Fruit fly (Drosophila melanogaster): ENCODE data around the gene Nelf-A.

Gene Nelf-A

dm6 chr3R:21204500-21205167 is 18.9 kb upstream of the Nelf-A start (continued):
- TF ChIP-seq CG1233 (GFP tag; optimal IDR thresholded peaks at IDR 0.05), result peak; percentile 70
- TF ChIP-seq Dp (GFP tag; optimal IDR thresholded peaks at IDR 0.05), result no peak
- TF ChIP-seq Rfx (GFP tag; IDR thresholded peaks at IDR 0.05), result peak; percentile 39; the same call in 1 of the 2 replicates
- no peak for TF ChIP-seq fru (optimal IDR thresholded peaks at IDR 0.05)
- no peak for TF ChIP-seq dan (GFP tag; IDR thresholded peaks at IDR 0.05)
- peak; percentile 70 for TF ChIP-seq CG12236 (GFP tag; optimal IDR thresholded peaks at IDR 0.05)
- TF ChIP-seq CG9609 (GFP tag; optimal IDR thresholded peaks at IDR 0.05), result peak; percentile 77
- TF ChIP-seq her (GFP tag; optimal IDR thresholded peaks at IDR 0.05), result peak; percentile 80
- TF ChIP-seq CG12155 (GFP tag; optimal IDR thresholded peaks at IDR 0.05), result peak; percentile 53
- TF ChIP-seq cato (GFP tag; optimal IDR thresholded peaks at IDR 0.05; ENCODE audit: borderline replicate concordance), result peak; percentile 85
- TF ChIP-seq abd-A (tag; optimal IDR thresholded peaks at IDR 0.05), result no peak
- TF ChIP-seq Drgx (GFP tag; IDR thresholded peaks at IDR 0.05), result peak; percentile 93
- TF ChIP-seq zfh2 (GFP tag; optimal IDR thresholded peaks at IDR 0.05), result peak; percentile 5
- TF ChIP-seq CG17385 (GFP tag; optimal IDR thresholded peaks at IDR 0.05), result peak; percentile 10
- peak; percentile 21 for TF ChIP-seq CG6683 (GFP tag; optimal IDR thresholded peaks at IDR 0.05)
- peak; percentile 53; the same call in 2 of the 3 replicates for TF ChIP-seq B-H1 (GFP tag; IDR thresholded peaks at IDR 0.05)
- no peak for TF ChIP-seq Elba2 (GFP tag; optimal IDR thresholded peaks at IDR 0.05)
- peak; percentile 70 for TF ChIP-seq vvl (GFP tag; IDR thresholded peaks at IDR 0.05)
- peak; percentile 83 for TF ChIP-seq CG4424 (GFP tag; optimal IDR thresholded peaks at IDR 0.05)
- TF ChIP-seq inv (GFP tag; IDR thresholded peaks at IDR 0.05; ENCODE audit: partially characterized antibody), result no peak
- TF ChIP-seq bbx (GFP tag; IDR thresholded peaks at IDR 0.05; ENCODE audit: partially characterized antibody), result peak; percentile 54; the same call in 1 of the 2 replicates
- peak; percentile 72 for TF ChIP-seq CG30431 (GFP tag; optimal IDR thresholded peaks at IDR 0.05)
- TF ChIP-seq CG3838 (GFP tag; optimal IDR thresholded peaks at IDR 0.05), result no peak
- TF ChIP-seq CG9932 (GFP tag; IDR thresholded peaks at IDR 0.05), result 0 out of 2 replicates have a peak, but pooled peaks have one; percentile 16
- no peak for TF ChIP-seq exex (tag; optimal IDR thresholded peaks at IDR 0.05)
- peak; percentile 86 for TF ChIP-seq oc (tag; optimal IDR thresholded peaks at IDR 0.05)
- TF ChIP-seq fd102C (GFP tag; optimal IDR thresholded peaks at IDR 0.05), result no peak
- TF ChIP-seq Hmx (GFP tag; optimal IDR thresholded peaks at IDR 0.05), result peak; percentile 24
- peak; percentile 92 for TF ChIP-seq fd96Cb (tag; optimal IDR thresholded peaks at IDR 0.05)
- peak; percentile 83 for TF ChIP-seq CG9437 (GFP tag; optimal IDR thresholded peaks at IDR 0.05)
- TF ChIP-seq Gug (GFP tag; IDR thresholded peaks at IDR 0.05), result peak; percentile 73; the same call in 3 of the 4 replicates
- peak; percentile 83 for TF ChIP-seq croc (GFP tag; conservative IDR thresholded peaks at IDR 0.05)
- TF ChIP-seq CG16863 (GFP tag; optimal IDR thresholded peaks at IDR 0.05), result peak; percentile 87
- TF ChIP-seq phol (tag; optimal IDR thresholded peaks at IDR 0.05), result peak; percentile 93
- peak; percentile 70 for TF ChIP-seq CG8281 (tag; optimal IDR thresholded peaks at IDR 0.05)
- TF ChIP-seq sima (GFP tag; optimal IDR thresholded peaks at IDR 0.05), result peak; percentile 72
- TF ChIP-seq HLH4C (GFP tag; IDR thresholded peaks at IDR 0.05; ENCODE audit: partially characterized antibody), result no peak
- peak; percentile 47; the same call in 1 of the 2 replicates for TF ChIP-seq crol (GFP tag; IDR thresholded peaks at IDR 0.05)
- TF ChIP-seq pum (GFP tag; optimal IDR thresholded peaks at IDR 0.05), result peak; percentile 82
- peak; percentile 75 for TF ChIP-seq Lhr (GFP tag; optimal IDR thresholded peaks at IDR 0.05)
- no peak for TF ChIP-seq dimm (GFP tag; IDR thresholded peaks at IDR 0.05)
- peak; percentile 61 for TF ChIP-seq CG2202 (tag; optimal IDR thresholded peaks at IDR 0.05)
- peak; percentile 87 for TF ChIP-seq CG6689 (GFP tag; IDR thresholded peaks at IDR 0.05)
- TF ChIP-seq nau (GFP tag; optimal IDR thresholded peaks at IDR 0.05), result peak; percentile 90
- no peak for TF ChIP-seq gsb (GFP tag; IDR thresholded peaks at IDR 0.05)
- peak; percentile 80 for TF ChIP-seq ci (GFP tag; IDR thresholded peaks at IDR 0.05)
- TF ChIP-seq dmrt99B (tag; optimal IDR thresholded peaks at IDR 0.05), result peak; percentile 94
- peak; percentile 34 for TF ChIP-seq CG13123 (GFP tag; optimal IDR thresholded peaks at IDR 0.05)
- TF ChIP-seq CG9876 (GFP tag; optimal IDR thresholded peaks at IDR 0.05), result peak; percentile 51
- no peak for TF ChIP-seq Hr39 (optimal IDR thresholded peaks at IDR 0.05)
- peak; percentile 61 for TF ChIP-seq repo (GFP tag; optimal IDR thresholded peaks at IDR 0.05)
